Worm (Caenorhabditis elegans): Measurements from ENCODE around the gene H12C20.7.

ce11 chrV:11543564-11543963 lies 29.2 kb downstream of the H12C20.7 start, which contains the start of gene F38B7.2:
- TF ChIP-seq Y22D7AL.16 (tag; optimal IDR thresholded peaks at IDR 0.05) (no peak), eyg-1 (tag; optimal IDR thresholded peaks at IDR 0.05) (no peak), ama-1 (optimal IDR thresholded peaks at IDR 0.05) (no peak), pqm-1 (tag; optimal IDR thresholded peaks at IDR 0.05) (no peak), C08G9.2 (tag; optimal IDR thresholded peaks at IDR 0.05) (no peak), sdc-2 (tag; optimal IDR thresholded peaks at IDR 0.05) (no peak), npax-4 (tag; optimal IDR thresholded peaks at IDR 0.05) (no peak)

Measured in whole organism, late embryonic.